Worm (Caenorhabditis elegans) whole organism, L4 larva: ENCODE data around the gene twk-25.
A peak's percentile ranks its signal among the peaks of the same experiment; 100 is the strongest.

Experiments used
- D1046.2 ChIP-seq: fragments of 200-800 bp; sonication (Bioruptor generic); IDR thresholded peaks from 2 replicates; pipeline ENCODE4 v1.3.6; 2022; ENCODE audit warnings: missing genetic modification characterization, missing compliant biosample characterization
- F10B5.3 ChIP-seq: sonication (generic microtip); optimal IDR thresholded peaks from 2 replicates; lab custom pipeline; 2016; ENCODE audit warnings: mild to moderate bottlenecking, missing genetic modification characterization, missing compliant biosample characterization
- R02D3.7 ChIP-seq: fragments of 150-350 bp; sonication (generic microtip); optimal IDR thresholded peaks from 3 replicates; lab custom pipeline; 2014; ENCODE audit warnings: missing biosample characterization, missing genetic modification characterization
- T20F7.1 ChIP-seq: fragments of 200-800 bp; sonication (Bioruptor generic); optimal IDR thresholded peaks from 2 replicates; lab custom pipeline; 2018; ENCODE audit warnings: mild to moderate bottlenecking, missing genetic modification characterization, missing compliant biosample characterization
- Y75B8A.6 ChIP-seq: fragments of 200-800 bp; sonication (Bioruptor generic); IDR thresholded peaks from 2 replicates; pipeline ENCODE4 v1.3.6; 2022; ENCODE audit warnings: missing genetic modification reagents, missing genetic modification characterization, missing compliant biosample characterization
- aly-2 ChIP-seq: sonication (generic microtip); optimal IDR thresholded peaks from 2 replicates; lab custom pipeline; 2018; ENCODE audit warnings: missing biosample characterization, missing genetic modification characterization
- attf-4 ChIP-seq: sonication (generic microtip); optimal IDR thresholded peaks from 3 replicates; lab custom pipeline; 2017; ENCODE audit warnings: missing biosample characterization, missing genetic modification characterization
- ceh-20 ChIP-seq: fragments of 200-800 bp; sonication (Bioruptor generic); IDR thresholded peaks from 2 replicates; pipeline ENCODE4 v1.3.6; 2022; ENCODE audit warnings: missing genetic modification reagents, missing genetic modification characterization, missing compliant biosample characterization
- ceh-32 ChIP-seq: sonication (generic microtip); optimal IDR thresholded peaks from 2 replicates; lab custom pipeline; 2016; ENCODE audit warnings: mild to moderate bottlenecking, missing genetic modification characterization, missing compliant biosample characterization; ENCODE audit not compliant: poor library complexity
- ceh-44 ChIP-seq: fragments of 200-800 bp; sonication (Bioruptor generic); IDR thresholded peaks from 2 replicates; pipeline ENCODE4 v1.3.6; 2022; ENCODE audit warnings: missing genetic modification reagents, missing genetic modification characterization, missing compliant biosample characterization
- ces-1 ChIP-seq: fragments of 150-350 bp; sonication (generic microtip); optimal IDR thresholded peaks from 4 replicates; lab custom pipeline; 2014; ENCODE audit warnings: missing biosample characterization, missing genetic modification reagents, missing genetic modification characterization
- cey-2 ChIP-seq: sonication (generic microtip); optimal IDR thresholded peaks from 3 replicates; lab custom pipeline; 2017; ENCODE audit warnings: missing genetic modification characterization, mild to moderate bottlenecking, missing compliant biosample characterization, antibody characterized with exemption, borderline replicate concordance; ENCODE audit not compliant: insufficient read depth
- daf-12 ChIP-seq: fragments of 150-350 bp; optimal IDR thresholded peaks from 2 replicates; lab custom pipeline; 2014; ENCODE audit warnings: missing biosample characterization, missing genetic modification reagents, missing genetic modification characterization
- daf-19 ChIP-seq: fragments of 200-800 bp; sonication (Bioruptor generic); conservative IDR thresholded peaks from 2 replicates; pipeline ENCODE4 v1.3.6; 2022; ENCODE audit warnings: missing genetic modification characterization, missing compliant biosample characterization
- daf-8 ChIP-seq: fragments of 200-800 bp; sonication (Bioruptor generic); IDR thresholded peaks from 2 replicates; pipeline ENCODE4 v1.3.6; 2022; ENCODE audit warnings: missing genetic modification characterization, missing compliant biosample characterization
- dmd-6 ChIP-seq: fragments of 200-800 bp; sonication (Bioruptor generic); IDR thresholded peaks from 2 replicates; pipeline ENCODE4 v1.3.6; 2022; ENCODE audit warnings: missing genetic modification reagents, missing genetic modification characterization, missing compliant biosample characterization
- dmd-8 ChIP-seq: fragments of 200-800 bp; sonication (Bioruptor generic); IDR thresholded peaks from 2 replicates; pipeline ENCODE4 v1.3.6; 2022; ENCODE audit warnings: missing genetic modification characterization, missing compliant biosample characterization
- dmd-9 ChIP-seq: fragments of 200-800 bp; sonication (Bioruptor generic); IDR thresholded peaks from 2 replicates; pipeline ENCODE4 v1.3.6; 2022; ENCODE audit warnings: missing genetic modification reagents, missing genetic modification characterization, missing compliant biosample characterization
- dve-1 ChIP-seq: sonication (generic microtip); optimal IDR thresholded peaks from 2 replicates; lab custom pipeline; 2017; ENCODE audit warnings: antibody characterized with exemption, mild to moderate bottlenecking, missing genetic modification characterization, missing compliant biosample characterization; ENCODE audit not compliant: insufficient read depth
- egl-43 ChIP-seq: fragments of 200-800 bp; sonication (Bioruptor generic); IDR thresholded peaks from 2 replicates; pipeline ENCODE4 v1.3.6; 2022; ENCODE audit warnings: missing genetic modification reagents, missing genetic modification characterization, missing compliant biosample characterization
- fos-1 ChIP-seq: fragments of 150-350 bp; optimal IDR thresholded peaks from 2 replicates; lab custom pipeline; 2014; ENCODE audit warnings: missing biosample characterization, missing genetic modification characterization
- gei-8 ChIP-seq: fragments of 200-800 bp; sonication (Bioruptor generic); optimal IDR thresholded peaks from 2 replicates; lab custom pipeline; 2018; ENCODE audit warnings: mild to moderate bottlenecking, missing genetic modification characterization, missing compliant biosample characterization
- hif-1 ChIP-seq, 2 experiments: sonication (generic microtip); optimal IDR thresholded peaks; 2 replicates each; lab custom pipeline; 2016 to 2017; ENCODE audit warnings: missing compliant biosample characterization in 2 of 2, missing genetic modification characterization in 2 of 2, missing genetic modification reagents in 2 of 2, missing genotype in 2 of 2, mild to moderate bottlenecking in 1 of 2
- hlh-11 ChIP-seq: fragments of 200-800 bp; sonication (Bioruptor generic); optimal IDR thresholded peaks from 2 replicates; lab custom pipeline; 2018; ENCODE audit warnings: mild to moderate bottlenecking, missing genetic modification characterization, missing compliant biosample characterization
- hlh-30 ChIP-seq: sonication (generic microtip); optimal IDR thresholded peaks from 2 replicates; lab custom pipeline; 2017; ENCODE audit warnings: antibody characterized with exemption, mild to moderate bottlenecking, missing genetic modification characterization, missing compliant biosample characterization; ENCODE audit not compliant: insufficient read depth
- hmg-1.1 ChIP-seq: fragments of 200-800 bp; sonication (Bioruptor generic); IDR thresholded peaks from 2 replicates; pipeline ENCODE4 v1.3.6; 2022; ENCODE audit warnings: missing genetic modification reagents, missing genetic modification characterization, missing compliant biosample characterization
- lim-7 ChIP-seq: fragments of 200-800 bp; sonication (Bioruptor generic); IDR thresholded peaks from 2 replicates; pipeline ENCODE4 v1.3.6; 2022; ENCODE audit warnings: missing genetic modification characterization, missing compliant biosample characterization
- lin-29 ChIP-seq: fragments of 200-800 bp; sonication (Bioruptor generic); IDR thresholded peaks from 2 replicates; pipeline ENCODE4 v1.3.6; 2022; ENCODE audit warnings: missing genetic modification reagents, missing genetic modification characterization, missing compliant biosample characterization
- lir-3 ChIP-seq: sonication (generic microtip); optimal IDR thresholded peaks from 2 replicates; lab custom pipeline; 2016; ENCODE audit warnings: mild to moderate bottlenecking, missing genetic modification characterization, missing compliant biosample characterization
- madf-5 ChIP-seq, 2 experiments: fragments of 200-800 bp; sonication (Bioruptor generic); IDR thresholded peaks; 2 replicates each; pipeline ENCODE4 v1.3.6; 2022; ENCODE audit warnings: missing compliant biosample characterization in 2 of 2, missing genetic modification characterization in 2 of 2
- madf-9 ChIP-seq: fragments of 200-800 bp; sonication (Bioruptor generic); conservative IDR thresholded peaks from 2 replicates; pipeline ENCODE4 v1.3.6; 2022; ENCODE audit warnings: missing genetic modification reagents, missing genetic modification characterization, missing compliant biosample characterization
- mep-1 ChIP-seq: fragments of 150-350 bp; sonication (generic microtip); optimal IDR thresholded peaks from 3 replicates; lab custom pipeline; 2014; ENCODE audit warnings: missing biosample characterization, missing genetic modification characterization
- mxl-2 ChIP-seq: fragments of 200-800 bp; sonication (Bioruptor generic); conservative IDR thresholded peaks from 2 replicates; pipeline ENCODE4 v1.3.6; 2022; ENCODE audit warnings: missing genetic modification reagents, missing genetic modification characterization, missing compliant biosample characterization
- mxl-3 ChIP-seq: fragments of 200-800 bp; sonication (Bioruptor generic); optimal IDR thresholded peaks from 2 replicates; lab custom pipeline; 2018; ENCODE audit warnings: mild to moderate bottlenecking, missing genetic modification characterization, missing compliant biosample characterization
- nhr-102 ChIP-seq: sonication (generic microtip); optimal IDR thresholded peaks from 2 replicates; lab custom pipeline; 2016; ENCODE audit warnings: mild to moderate bottlenecking, missing genetic modification characterization, moderate library complexity, missing compliant biosample characterization
- nhr-237 ChIP-seq: sonication (generic microtip); optimal IDR thresholded peaks from 2 replicates; lab custom pipeline; 2017; ENCODE audit warnings: missing biosample characterization, missing genetic modification characterization
- nhr-41 ChIP-seq: fragments of 200-800 bp; sonication (Bioruptor generic); IDR thresholded peaks from 2 replicates; pipeline ENCODE4 v1.3.6; 2022; ENCODE audit warnings: missing genetic modification reagents, missing genetic modification characterization, missing compliant biosample characterization
- nhr-42 ChIP-seq: fragments of 200-800 bp; sonication (Bioruptor generic); IDR thresholded peaks from 2 replicates; pipeline ENCODE4 v1.3.6; 2022; ENCODE audit warnings: missing genetic modification characterization, missing compliant biosample characterization
- nhr-77 ChIP-seq: fragments of 150-350 bp; optimal IDR thresholded peaks from 2 replicates; lab custom pipeline; 2014; ENCODE audit warnings: missing biosample characterization, missing genetic modification characterization
- pha-4 ChIP-seq, 2 experiments: fragments of 150-350 bp in 1 of 2; fragments of 200-800 bp in 1 of 2; sonication (Bioruptor generic) in 1 of 2; IDR thresholded peaks in 1 of 2; optimal IDR thresholded peaks in 1 of 2; 2 replicates each; pipeline versions ENCODE4 v1.3.6 to Lab custom; 2014 to 2022; ENCODE audit warnings: missing genetic modification characterization in 2 of 2, missing genetic modification reagents in 2 of 2, missing biosample characterization in 1 of 2, missing compliant biosample characterization in 1 of 2
- rbr-2 ChIP-seq: sonication (generic microtip); optimal IDR thresholded peaks from 2 replicates; lab custom pipeline; 2016; ENCODE audit warnings: missing genotype, missing genetic modification characterization, missing compliant biosample characterization
- sdz-12 ChIP-seq: fragments of 200-800 bp; sonication (Bioruptor generic); optimal IDR thresholded peaks from 2 replicates; lab custom pipeline; 2018; ENCODE audit warnings: mild to moderate bottlenecking, missing genetic modification characterization, missing compliant biosample characterization
- set-16 ChIP-seq: fragments of 200-800 bp; sonication (Bioruptor generic); IDR thresholded peaks from 2 replicates; pipeline ENCODE4 v1.3.6; 2022; ENCODE audit warnings: missing genetic modification reagents, missing genetic modification characterization, missing compliant biosample characterization
- snpc-1.2 ChIP-seq: fragments of 200-800 bp; sonication (Bioruptor generic); IDR thresholded peaks from 2 replicates; pipeline ENCODE4 v1.3.6; 2022; ENCODE audit warnings: missing genetic modification reagents, missing genetic modification characterization, missing compliant biosample characterization
- unc-62 ChIP-seq, 3 experiments: fragments of 150-350 bp in 1 of 3; sonication (generic microtip); optimal IDR thresholded peaks in 2 of 3; peaks in 1 of 3; 1 replicate in 1 of 3; 2 replicates in 2 of 3; lab custom pipeline; 2014 to 2017; ENCODE audit warnings: missing biosample characterization in 3 of 3, missing genetic modification characterization in 3 of 3, missing genetic modification reagents in 3 of 3, missing genotype in 1 of 3
- vab-7 ChIP-seq: fragments of 200-800 bp; sonication (Bioruptor generic); IDR thresholded peaks from 2 replicates; pipeline ENCODE4 v1.3.6; 2022; ENCODE audit warnings: missing genetic modification reagents, missing genetic modification characterization, missing compliant biosample characterization
- zag-1 ChIP-seq: fragments of 150-350 bp; optimal IDR thresholded peaks from 2 replicates; lab custom pipeline; 2014; ENCODE audit warnings: missing biosample characterization, missing genetic modification characterization
- zfp-2 ChIP-seq: sonication (generic microtip); optimal IDR thresholded peaks from 2 replicates; lab custom pipeline; 2016; ENCODE audit warnings: mild to moderate bottlenecking, missing genetic modification characterization, missing compliant biosample characterization
- zip-11 ChIP-seq: fragments of 200-800 bp; sonication (Bioruptor generic); IDR thresholded peaks from 2 replicates; pipeline ENCODE4 v1.3.6; 2022; ENCODE audit warnings: missing genetic modification characterization, missing compliant biosample characterization

twk-25 gene

DNA sequence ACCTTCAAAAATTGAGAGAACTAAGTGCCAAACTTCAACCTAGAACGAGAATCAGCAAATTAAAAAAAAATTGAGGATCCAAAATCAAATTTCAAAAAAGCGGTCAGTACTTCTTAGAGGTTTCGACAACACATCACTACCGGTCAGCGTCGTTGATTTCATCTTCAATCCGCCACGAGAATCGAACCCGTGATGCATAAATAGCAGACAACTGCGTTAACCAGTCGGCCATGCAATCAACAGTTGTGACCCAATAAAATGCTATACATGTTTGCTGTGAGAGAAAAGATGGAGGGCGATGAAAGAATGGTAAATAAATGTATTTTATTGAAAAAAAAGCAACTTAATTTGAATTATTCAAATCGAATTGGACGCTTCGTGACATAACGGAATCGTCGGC lies 45.2 kb downstream of the twk-25 start (continued):
- TF ChIP-seq hif-1 (tag; optimal IDR thresholded peaks at IDR 0.05; lab: Kevin White, UChicago) = no peak
- peak; percentile 90 for TF ChIP-seq snpc-1.2 (GFP tag; lab: Robert Waterston, UW)
- TF ChIP-seq cey-2 (tag; lab: Kevin White, UChicago) = no peak
- TF ChIP-seq gei-8 (GFP tag; lab: Kevin White, UChicago) = peak; percentile 34
- TF ChIP-seq dmd-6 (GFP tag; lab: Robert Waterston, UW) = peak; percentile 71
- TF ChIP-seq hlh-30 (tag; lab: Kevin White, UChicago) = peak; percentile 93
- no peak for TF ChIP-seq pha-4 (GFP tag; IDR thresholded peaks at IDR 0.05; lab: Robert Waterston, UW)
- TF ChIP-seq pha-4 (tag; optimal IDR thresholded peaks at IDR 0.05; lab: Kevin White, UChicago) = no peak
- no peak for TF ChIP-seq hlh-11
- TF ChIP-seq hmg-1.1 (GFP tag; lab: Robert Waterston, UW) = peak; percentile 85
- peak; percentile 74 for TF ChIP-seq T20F7.1 (GFP tag; lab: Kevin White, UChicago)
- peak; percentile 64 for TF ChIP-seq rbr-2
- TF ChIP-seq mxl-2 (GFP tag; lab: Robert Waterston, UW) = 0 out of 2 replicates have a peak, but pooled peaks have one; percentile 39
- TF ChIP-seq ces-1 (GFP tag; lab: Kevin White, UChicago) = no peak
- TF ChIP-seq attf-4 (tag; lab: Kevin White, UChicago) = no peak
- TF ChIP-seq zip-11 (GFP tag; lab: Robert Waterston, UW) = 0 out of 2 replicates have a peak, but pooled peaks have one; percentile 66
- TF ChIP-seq sdz-12 (GFP tag; lab: Kevin White, UChicago) = peak; percentile 79
- no peak for TF ChIP-seq dmd-9 (GFP tag; lab: Robert Waterston, UW)
- no peak for TF ChIP-seq set-16 (GFP tag; lab: Robert Waterston, UW)
- TF ChIP-seq daf-19 (GFP tag; lab: Robert Waterston, UW) = peak; percentile 72
- TF ChIP-seq nhr-102 (tag; lab: Kevin White, UChicago) = peak; percentile 84
- no peak for TF ChIP-seq ceh-20
- no peak; the same call in 1 of the 2 replicates for TF ChIP-seq lim-7
- no peak for TF ChIP-seq egl-43 (GFP tag; lab: Robert Waterston, UW)
- no peak for TF ChIP-seq zag-1 (tag; lab: Kevin White, UChicago)
- TF ChIP-seq lin-29 (GFP tag; lab: Robert Waterston, UW) = no peak
- TF ChIP-seq nhr-77 = peak; percentile 88
- peak; percentile 39 for TF ChIP-seq F10B5.3 (tag; lab: Kevin White, UChicago)
- TF ChIP-seq Y75B8A.6 = peak; percentile 56; the same call in 1 of the 2 replicates
- peak; percentile 51; the same call in 1 of the 2 replicates for TF ChIP-seq ceh-44 (GFP tag; lab: Robert Waterston, UW)
- TF ChIP-seq daf-12 (tag; lab: Kevin White, UChicago) = no peak
- peak; percentile 69 for TF ChIP-seq nhr-41 (GFP tag; lab: Robert Waterston, UW)
- 0 out of 2 replicates have a peak, but pooled peaks have one; percentile 42 for TF ChIP-seq nhr-42 (GFP tag; lab: Robert Waterston, UW)
- TF ChIP-seq R02D3.7 (tag; lab: Kevin White, UChicago) = no peak
- TF ChIP-seq ceh-32 (tag; lab: Kevin White, UChicago) = no peak
- TF ChIP-seq dmd-8 (GFP tag; lab: Robert Waterston, UW) = peak; percentile 90
- no peak for TF ChIP-seq dve-1
- peak; percentile 85 to 91; a peak in 2 of 4 replicates for TF ChIP-seq madf-5 (GFP tag; IDR thresholded peaks at IDR 0.05; lab: Robert Waterston, UW)
- TF ChIP-seq unc-62 (GFP tag; optimal IDR thresholded peaks at IDR 0.05 in 1 of 2; lab: Kevin White, UChicago) = peak in 1 of 2 experiments; percentile 96
- TF ChIP-seq unc-62 (tag; optimal IDR thresholded peaks at IDR 0.05; lab: Kevin White, UChicago) = no peak
- no peak for TF ChIP-seq daf-8 (GFP tag; lab: Robert Waterston, UW)
- TF ChIP-seq madf-9 = peak; percentile 43; the same call in 1 of the 2 replicates
- TF ChIP-seq aly-2 (tag; lab: Kevin White, UChicago) = no peak
- no peak for TF ChIP-seq nhr-237
- TF ChIP-seq mep-1 = no peak
- TF ChIP-seq D1046.2 (GFP tag; lab: Robert Waterston, UW) = 0 out of 2 replicates have a peak, but pooled peaks have one; percentile 56
- peak; percentile 61 for TF ChIP-seq lir-3 (tag; lab: Kevin White, UChicago)
- TF ChIP-seq fos-1 (tag; lab: Kevin White, UChicago) = no peak
- TF ChIP-seq zfp-2 = no peak
- TF ChIP-seq mxl-3 (GFP tag; lab: Kevin White, UChicago) = no peak
- TF ChIP-seq vab-7 (GFP tag; lab: Robert Waterston, UW) = no peak; the same call in 1 of the 2 replicates
